Worm (Caenorhabditis elegans) whole organism, early embryonic: Measurements from ENCODE around the gene srh-21.

Experiments used
- B0310.2 ChIP-seq: sonication (generic microtip); optimal IDR thresholded peaks from 2 replicates; lab custom pipeline; 2016; ENCODE audit warnings: mild to moderate bottlenecking, missing genetic modification characterization, missing compliant biosample characterization
- F13C5.2 ChIP-seq: sonication (generic microtip); optimal IDR thresholded peaks from 2 replicates; lab custom pipeline; 2017; ENCODE audit warnings: mild to moderate bottlenecking, missing genetic modification characterization, inconsistent platforms, missing compliant biosample characterization
- aly-1 ChIP-seq: sonication (generic microtip); optimal IDR thresholded peaks from 2 replicates; lab custom pipeline; 2016; ENCODE audit warnings: missing genetic modification characterization, missing compliant biosample characterization
- ama-1 ChIP-seq: fragments of 150-350 bp; optimal IDR thresholded peaks from 2 replicates; lab custom pipeline; 2014
- ceh-13 ChIP-seq: fragments of 200-800 bp; sonication (Bioruptor generic); optimal IDR thresholded peaks from 2 replicates; lab custom pipeline; 2018; ENCODE audit warnings: mild to moderate bottlenecking, missing genetic modification characterization, missing compliant biosample characterization
- ceh-36 ChIP-seq: sonication (generic microtip); optimal IDR thresholded peaks from 2 replicates; lab custom pipeline; 2016; ENCODE audit warnings: missing genetic modification characterization, inconsistent platforms, missing compliant biosample characterization
- ets-7 ChIP-seq: sonication (generic microtip); optimal IDR thresholded peaks from 2 replicates; lab custom pipeline; 2016; ENCODE audit warnings: missing genotype, missing genetic modification characterization, missing compliant biosample characterization
- flt-1 ChIP-seq: fragments of 200-800 bp; sonication (Bioruptor generic); IDR thresholded peaks from 2 replicates; pipeline ENCODE4 v1.3.6; 2022; ENCODE audit warnings: missing genetic modification characterization, missing compliant biosample characterization
- hmbx-1 ChIP-seq: sonication (generic microtip); optimal IDR thresholded peaks from 2 replicates; lab custom pipeline; 2016; ENCODE audit warnings: mild to moderate bottlenecking, missing genetic modification characterization, missing compliant biosample characterization
- hmg-4 ChIP-seq: fragments of 200-800 bp; sonication (Bioruptor generic); optimal IDR thresholded peaks from 2 replicates; lab custom pipeline; 2018; ENCODE audit warnings: mild to moderate bottlenecking, missing genetic modification characterization, missing compliant biosample characterization
- hnd-1 ChIP-seq: sonication (generic microtip); optimal IDR thresholded peaks from 2 replicates; lab custom pipeline; 2016; ENCODE audit warnings: missing genetic modification characterization, missing compliant biosample characterization
- pes-1 ChIP-seq: fragments of 200-800 bp; sonication (Bioruptor generic); IDR thresholded peaks from 2 replicates; pipeline ENCODE4 v1.3.6; 2022; ENCODE audit warnings: missing genetic modification reagents, missing genetic modification characterization, missing compliant biosample characterization
- scrt-1 ChIP-seq: fragments of 200-800 bp; sonication (Bioruptor generic); IDR thresholded peaks from 2 replicates; pipeline ENCODE4 v1.3.6; 2022; ENCODE audit warnings: missing genetic modification characterization, missing compliant biosample characterization
- sea-1 ChIP-seq: fragments of 200-800 bp; sonication (Bioruptor generic); conservative IDR thresholded peaks from 2 replicates; pipeline ENCODE4 v1.3.6; 2022; ENCODE audit warnings: missing genetic modification characterization, missing compliant biosample characterization
- tbx-11 ChIP-seq: fragments of 200-800 bp; sonication (Bioruptor generic); IDR thresholded peaks from 2 replicates; pipeline ENCODE4 v1.3.6; 2022; ENCODE audit warnings: missing genetic modification characterization, missing compliant biosample characterization
- tbx-37 ChIP-seq: fragments of 200-800 bp; sonication (Bioruptor generic); conservative IDR thresholded peaks from 2 replicates; pipeline ENCODE4 v1.3.6; 2022; ENCODE audit warnings: missing genetic modification reagents, missing genetic modification characterization, missing compliant biosample characterization
- tra-4 ChIP-seq: sonication (generic microtip); optimal IDR thresholded peaks from 2 replicates; lab custom pipeline; 2017; ENCODE audit warnings: missing genetic modification characterization, missing compliant biosample characterization

srh-21 gene

DNA sequence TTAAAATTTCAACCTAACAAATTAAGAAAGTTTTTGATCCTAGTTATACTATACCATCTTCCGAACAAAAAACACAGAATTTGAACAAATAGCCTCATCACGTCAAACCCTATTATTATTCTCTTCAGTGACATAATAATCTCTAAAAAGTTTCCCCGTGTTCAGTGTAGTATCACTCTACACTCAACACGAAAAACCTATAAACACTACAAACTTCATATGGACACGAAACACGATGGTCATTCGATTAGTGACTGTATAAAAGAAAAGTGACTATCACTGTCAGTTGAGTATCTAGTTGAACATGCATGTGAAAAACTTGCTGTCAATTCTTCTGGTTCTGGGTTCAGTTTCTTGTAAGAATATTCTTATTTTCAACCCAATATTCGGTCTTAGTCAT lies 22.8 kb upstream of the srh-21 start, which contains the start of gene ugt-8:
Gene ugt-8, plus strand, starts transcription at position 235 of the 400 bp plus-strand sequence.
- TF ChIP-seq ets-7 (tag; lab: Kevin White, UChicago) (no peak), tra-4 (tag; lab: Kevin White, UChicago) (no peak), pes-1 (GFP tag; lab: Robert Waterston, UW) (no peak), hmg-4 (GFP tag; lab: Kevin White, UChicago) (no peak), tbx-37 (GFP tag; lab: Robert Waterston, UW) (no peak), aly-1 (no peak), hmbx-1 (tag; lab: Kevin White, UChicago) (no peak), B0310.2 (tag; lab: Kevin White, UChicago) (no peak), F13C5.2 (tag; lab: Kevin White, UChicago) (no peak), ama-1 (lab: Kevin White, UChicago) (no peak), sea-1 (GFP tag; lab: Robert Waterston, UW) (no peak)

DNA sequence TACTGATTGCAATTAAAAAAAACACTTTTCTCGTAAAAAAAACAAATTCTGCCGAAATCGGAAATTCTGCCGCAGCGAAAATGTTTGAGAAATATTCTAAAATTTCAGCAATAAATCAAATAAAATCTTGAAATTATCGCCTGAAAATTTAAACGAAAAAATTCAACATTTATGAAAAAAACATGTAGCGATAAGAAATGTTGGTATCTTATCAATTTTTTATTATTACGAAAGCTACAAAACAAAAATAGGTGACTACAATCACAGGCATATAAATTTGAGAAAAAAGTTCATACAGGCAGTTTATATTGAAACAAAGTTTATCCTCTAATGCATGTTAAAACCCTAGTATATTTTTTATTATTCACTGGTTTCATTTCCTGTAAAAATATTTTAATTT lies 20.5 kb upstream of the srh-21 start, which contains the start of gene ugt-14:
Gene ugt-14, plus strand, starts transcription at position 301 of the 400 bp plus-strand sequence.
- TF ChIP-seq aly-1 (no peak), ama-1 (lab: Kevin White, UChicago) (no peak), ceh-36 (tag; lab: Kevin White, UChicago) (no peak)

DNA sequence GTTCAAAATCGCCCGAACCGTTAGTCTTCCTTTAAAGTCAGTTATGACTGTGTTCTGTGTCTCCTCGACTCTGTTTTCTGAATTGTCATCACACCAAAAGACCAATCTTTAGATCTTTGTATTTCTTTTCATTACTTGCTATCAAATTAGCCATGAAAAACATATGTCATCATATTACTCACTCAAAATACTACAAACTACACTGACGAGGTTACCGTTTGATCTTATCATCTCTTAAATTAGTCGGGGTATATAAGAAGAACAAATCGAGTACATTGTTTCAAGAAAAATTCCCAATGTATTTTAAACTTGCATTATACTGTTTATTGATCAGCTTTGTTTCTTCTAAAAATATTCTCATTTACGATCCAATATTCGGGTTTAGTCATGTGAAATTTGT lies 17.9 kb upstream of the srh-21 start, which contains the start of gene ugt-13:
Gene ugt-13, plus strand, starts transcription at position 294 of the 400 bp plus-strand sequence.
- TF ChIP-seq aly-1 (no peak), hmg-4 (GFP tag; lab: Kevin White, UChicago) (no peak), tbx-37 (GFP tag; lab: Robert Waterston, UW) (no peak), ceh-36 (tag; lab: Kevin White, UChicago) (no peak), flt-1 (GFP tag; lab: Robert Waterston, UW) (no peak), tra-4 (tag; lab: Kevin White, UChicago) (no peak), ama-1 (lab: Kevin White, UChicago) (no peak)

DNA sequence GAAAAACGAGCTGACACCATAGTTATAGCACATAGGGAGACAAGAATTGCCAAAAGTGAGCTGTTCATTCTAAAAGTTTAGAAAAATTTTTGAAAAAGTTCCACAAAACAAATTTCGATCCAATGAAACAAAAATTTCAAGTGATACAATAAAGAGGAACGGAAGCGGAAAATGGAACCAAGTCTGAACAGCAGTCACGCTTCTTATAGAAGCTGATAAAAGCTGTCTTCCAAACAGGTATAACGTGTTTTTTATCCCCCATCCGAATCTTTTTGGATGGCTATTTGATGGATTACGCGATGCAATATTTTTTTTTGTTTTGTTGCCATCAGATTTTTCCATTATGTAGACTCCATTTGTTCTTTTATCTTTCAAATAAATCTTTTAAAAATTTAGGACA lies 14.2 kb upstream of the srh-21 start, which contains the start of gene H23N18.5:
Gene H23N18.5, minus strand, starts transcription at position 69 of the 400 bp plus-strand sequence.
- TF ChIP-seq aly-1: no peak
- TF ChIP-seq sea-1 (GFP tag; lab: Robert Waterston, UW): no peak
- no peak for TF ChIP-seq flt-1 (GFP tag; lab: Robert Waterston, UW)
- no peak for TF ChIP-seq hnd-1 (tag; lab: Kevin White, UChicago)
- TF ChIP-seq tbx-37 (GFP tag; lab: Robert Waterston, UW): no peak
- TF ChIP-seq hmbx-1 (tag; lab: Kevin White, UChicago): no peak
- no peak for TF ChIP-seq B0310.2 (tag; lab: Kevin White, UChicago)
- TF ChIP-seq scrt-1: no peak

DNA sequence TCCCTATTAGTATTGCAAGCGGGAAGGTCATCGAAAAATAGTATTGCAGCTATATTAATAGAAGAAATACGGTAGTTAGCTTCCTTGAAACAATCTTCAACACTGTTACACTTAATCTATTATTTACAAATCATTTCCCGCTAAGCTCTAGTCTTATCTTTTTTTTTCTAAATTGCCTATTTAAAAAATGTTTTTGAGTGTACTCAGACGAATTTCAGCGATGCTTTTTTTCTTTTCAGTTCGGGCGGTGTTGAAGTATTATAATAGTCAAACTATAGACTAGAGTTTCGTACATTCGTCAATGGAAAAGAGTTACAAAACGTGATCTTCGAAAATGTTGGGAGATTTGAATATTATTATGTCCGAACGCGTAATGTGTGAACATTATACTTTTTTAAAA lies 12.6 kb upstream of the srh-21 start:
- TF ChIP-seq hnd-1 (tag; lab: Kevin White, UChicago) (no peak), ets-7 (tag; lab: Kevin White, UChicago) (no peak), ceh-13 (GFP tag; lab: Kevin White, UChicago) (no peak), F13C5.2 (tag; lab: Kevin White, UChicago) (no peak), tbx-11 (GFP tag; lab: Robert Waterston, UW) (no peak), pes-1 (GFP tag; lab: Robert Waterston, UW) (no peak), hmg-4 (GFP tag; lab: Kevin White, UChicago) (no peak), aly-1 (no peak), tbx-37 (GFP tag; lab: Robert Waterston, UW) (no peak), flt-1 (GFP tag; lab: Robert Waterston, UW) (no peak), sea-1 (GFP tag; lab: Robert Waterston, UW) (no peak), B0310.2 (tag; lab: Kevin White, UChicago) (no peak), ceh-36 (tag; lab: Kevin White, UChicago) (no peak), scrt-1 (no peak), hmbx-1 (tag; lab: Kevin White, UChicago) (no peak), tra-4 (tag; lab: Kevin White, UChicago) (no peak), ama-1 (lab: Kevin White, UChicago) (no peak)

DNA sequence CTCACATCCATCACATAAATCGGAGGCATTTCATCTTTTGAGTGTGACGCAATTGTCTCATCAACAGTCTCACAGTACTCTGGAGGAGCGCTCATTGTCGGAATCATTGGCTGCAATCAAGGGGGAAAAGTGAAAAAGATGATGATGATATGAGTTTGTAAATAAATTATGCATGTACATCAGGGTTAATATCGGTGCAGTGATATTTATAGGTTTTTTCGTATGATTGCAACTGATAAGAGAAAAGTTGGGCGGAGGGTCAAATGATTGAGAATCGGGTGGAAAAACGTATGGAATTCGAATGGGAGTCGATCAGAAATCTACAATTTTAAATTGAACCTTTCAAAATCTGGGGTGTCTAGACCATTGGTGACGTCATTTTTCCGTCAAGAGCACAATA lies 11.6 kb upstream of the srh-21 start, which contains the start of gene H23N18.6:
Gene H23N18.6, minus strand, starts transcription at position 201 of the 400 bp plus-strand sequence.
- TF ChIP-seq ets-7 (tag; lab: Kevin White, UChicago) (no peak), hmbx-1 (tag; lab: Kevin White, UChicago) (no peak), F13C5.2 (tag; lab: Kevin White, UChicago) (no peak), scrt-1 (no peak), ceh-13 (GFP tag; lab: Kevin White, UChicago) (no peak), tbx-37 (GFP tag; lab: Robert Waterston, UW) (no peak), hnd-1 (tag; lab: Kevin White, UChicago) (no peak), flt-1 (GFP tag; lab: Robert Waterston, UW) (no peak), ceh-36 (tag; lab: Kevin White, UChicago) (no peak), ama-1 (lab: Kevin White, UChicago) (no peak), sea-1 (GFP tag; lab: Robert Waterston, UW) (no peak), tbx-11 (GFP tag; lab: Robert Waterston, UW) (no peak), aly-1 (no peak), pes-1 (GFP tag; lab: Robert Waterston, UW) (no peak), hmg-4 (GFP tag; lab: Kevin White, UChicago) (no peak), tra-4 (tag; lab: Kevin White, UChicago) (no peak), B0310.2 (tag; lab: Kevin White, UChicago) (no peak)

DNA sequence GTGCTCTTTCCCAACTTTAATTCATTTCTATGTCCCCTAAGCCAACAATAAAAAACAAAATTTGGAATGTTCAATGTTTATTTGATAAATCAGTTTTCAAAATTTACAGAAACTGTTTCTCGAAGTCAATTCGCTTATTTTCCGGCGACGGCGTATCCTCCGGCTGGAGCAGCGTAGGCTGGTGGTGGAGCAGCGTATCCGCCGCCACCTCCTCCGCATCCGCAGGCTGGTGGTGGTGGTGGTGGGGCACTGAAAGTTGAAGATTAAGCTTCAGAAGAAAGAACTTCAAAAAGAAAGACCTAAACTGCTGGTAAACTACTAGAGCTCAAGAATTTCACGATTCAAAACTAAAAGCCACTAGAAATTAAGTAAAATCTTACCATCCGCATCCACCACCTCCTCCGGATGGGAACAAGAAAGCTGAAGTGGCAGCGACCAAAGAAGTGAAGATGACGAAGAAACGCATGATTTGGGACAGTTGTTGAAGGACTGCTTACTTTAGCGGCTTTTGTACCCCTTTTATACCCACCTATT lies 8.3 kb upstream of the srh-21 start, which contains the start of gene C02E7.7:
Gene C02E7.7, minus strand, starts transcription at position 484 of the 534 bp plus-strand sequence.
- no peak for TF ChIP-seq F13C5.2 (tag; lab: Kevin White, UChicago)
- TF ChIP-seq ceh-36 (tag; lab: Kevin White, UChicago): no peak
- TF ChIP-seq aly-1: no peak
- no peak for TF ChIP-seq tbx-11 (GFP tag; lab: Robert Waterston, UW)
- no peak for TF ChIP-seq ets-7 (tag; lab: Kevin White, UChicago)
- no peak for TF ChIP-seq tra-4 (tag; lab: Kevin White, UChicago)
- no peak for TF ChIP-seq flt-1 (GFP tag; lab: Robert Waterston, UW)
- no peak for TF ChIP-seq tbx-37 (GFP tag; lab: Robert Waterston, UW)
- no peak for TF ChIP-seq scrt-1
- TF ChIP-seq hnd-1 (tag; lab: Kevin White, UChicago): no peak
- TF ChIP-seq hmbx-1 (tag; lab: Kevin White, UChicago): no peak
- TF ChIP-seq sea-1 (GFP tag; lab: Robert Waterston, UW): no peak
- no peak for TF ChIP-seq hmg-4 (GFP tag; lab: Kevin White, UChicago)
- TF ChIP-seq pes-1 (GFP tag; lab: Robert Waterston, UW): no peak
- TF ChIP-seq B0310.2 (tag; lab: Kevin White, UChicago): no peak
- no peak for TF ChIP-seq ama-1 (lab: Kevin White, UChicago)
